Worm (Caenorhabditis elegans) whole organism, late embryonic: ENCODE measurements around the gene T11G6.5.

Experiments
- C08G9.2 ChIP-seq: sonication (generic microtip); optimal IDR thresholded peaks from 2 replicates; lab custom pipeline; 2016; ENCODE audit warnings: mild to moderate bottlenecking, missing genetic modification characterization, moderate library complexity, missing compliant biosample characterization
- T23F11.4 ChIP-seq: fragments of 200-800 bp; sonication (Bioruptor generic); optimal IDR thresholded peaks from 2 replicates; lab custom pipeline; 2018; ENCODE audit warnings: mild to moderate bottlenecking, missing genetic modification characterization, missing compliant biosample characterization
- Y22D7AL.16 ChIP-seq: sonication (generic microtip); optimal IDR thresholded peaks from 2 replicates; lab custom pipeline; 2016; ENCODE audit warnings: missing genetic modification characterization, missing compliant biosample characterization
- ahr-1 ChIP-seq: sonication (generic microtip); optimal IDR thresholded peaks from 2 replicates; lab custom pipeline; 2016; ENCODE audit warnings: missing genetic modification characterization, missing compliant biosample characterization
- ama-1 ChIP-seq: fragments of 150-350 bp; optimal IDR thresholded peaks from 2 replicates; lab custom pipeline; 2014
- ceh-18 ChIP-seq: sonication (generic microtip); optimal IDR thresholded peaks from 2 replicates; lab custom pipeline; 2016; ENCODE audit warnings: missing genetic modification characterization, missing compliant biosample characterization
- ceh-19 ChIP-seq: fragments of 200-800 bp; sonication (Bioruptor generic); optimal IDR thresholded peaks from 2 replicates; lab custom pipeline; 2018; ENCODE audit warnings: mild to moderate bottlenecking, missing genetic modification characterization, missing compliant biosample characterization
- ceh-2 ChIP-seq: sonication (generic microtip); optimal IDR thresholded peaks from 2 replicates; lab custom pipeline; 2016; ENCODE audit warnings: missing genotype, missing genetic modification characterization, missing compliant biosample characterization
- ceh-22 ChIP-seq: sonication (generic microtip); optimal IDR thresholded peaks from 2 replicates; lab custom pipeline; 2017; ENCODE audit warnings: missing biosample characterization, missing genetic modification characterization
- ceh-30 ChIP-seq: fragments of 150-350 bp; optimal IDR thresholded peaks from 2 replicates; lab custom pipeline; 2014; ENCODE audit warnings: missing biosample characterization, missing genetic modification characterization
- ceh-45 ChIP-seq: fragments of 200-800 bp; sonication (Bioruptor generic); IDR thresholded peaks from 2 replicates; pipeline ENCODE4 v1.3.6; 2022; ENCODE audit warnings: missing genetic modification reagents, missing genetic modification characterization, missing compliant biosample characterization
- ceh-9 ChIP-seq: sonication (generic microtip); optimal IDR thresholded peaks from 2 replicates; lab custom pipeline; 2016; ENCODE audit warnings: mild to moderate bottlenecking, missing genetic modification characterization, inconsistent platforms, missing compliant biosample characterization
- dmd-4 ChIP-seq: sonication (generic microtip); optimal IDR thresholded peaks from 2 replicates; lab custom pipeline; 2016; ENCODE audit warnings: borderline replicate concordance, missing genetic modification characterization, missing compliant biosample characterization
- elt-2 ChIP-seq: sonication (generic microtip); optimal IDR thresholded peaks from 2 replicates; lab custom pipeline; 2016; ENCODE audit warnings: missing genetic modification reagents, missing genetic modification characterization, missing compliant biosample characterization
- ets-4 ChIP-seq: sonication (generic microtip); optimal IDR thresholded peaks from 2 replicates; lab custom pipeline; 2016; ENCODE audit warnings: missing genetic modification characterization, missing compliant biosample characterization
- eyg-1 ChIP-seq: sonication (generic microtip); optimal IDR thresholded peaks from 2 replicates; lab custom pipeline; 2016; ENCODE audit warnings: missing genotype, missing genetic modification characterization, missing compliant biosample characterization
- gmeb-2 ChIP-seq: sonication (generic microtip); optimal IDR thresholded peaks from 2 replicates; lab custom pipeline; 2016; ENCODE audit warnings: missing genetic modification characterization, inconsistent platforms, missing compliant biosample characterization
- hlh-15 ChIP-seq: sonication (generic microtip); optimal IDR thresholded peaks from 2 replicates; lab custom pipeline; 2016; ENCODE audit warnings: missing genetic modification characterization, missing compliant biosample characterization
- hlh-6 ChIP-seq: sonication (generic microtip); optimal IDR thresholded peaks from 2 replicates; lab custom pipeline; 2016; ENCODE audit warnings: missing genotype, missing genetic modification characterization, missing compliant biosample characterization
- hlh-8 ChIP-seq: sonication (generic microtip); optimal IDR thresholded peaks from 2 replicates; lab custom pipeline; 2016; ENCODE audit warnings: missing genotype, missing genetic modification characterization, missing compliant biosample characterization
- nfya-1 ChIP-seq: sonication (generic microtip); optimal IDR thresholded peaks from 2 replicates; lab custom pipeline; 2017; ENCODE audit warnings: missing genetic modification characterization, mild to moderate bottlenecking, missing compliant biosample characterization, antibody characterized with exemption, moderate library complexity
- nhr-11 ChIP-seq: fragments of 150-350 bp; optimal IDR thresholded peaks from 2 replicates; lab custom pipeline; 2014; ENCODE audit warnings: missing biosample characterization, missing genetic modification characterization
- nhr-232 ChIP-seq: sonication (generic microtip); optimal IDR thresholded peaks from 2 replicates; lab custom pipeline; 2016; ENCODE audit warnings: missing genetic modification characterization, missing compliant biosample characterization
- pag-3 ChIP-seq: sonication (generic microtip); optimal IDR thresholded peaks from 2 replicates; lab custom pipeline; 2016; ENCODE audit warnings: missing compliant biosample characterization, missing genetic modification characterization, borderline replicate concordance
- pat-9 ChIP-seq: fragments of 200-800 bp; sonication (Bioruptor generic); optimal IDR thresholded peaks from 2 replicates; lab custom pipeline; 2018; ENCODE audit warnings: mild to moderate bottlenecking, missing genetic modification characterization, moderate library complexity, missing compliant biosample characterization
- pha-4 ChIP-seq: fragments of 150-350 bp; optimal IDR thresholded peaks from 2 replicates; lab custom pipeline; 2018; ENCODE audit warnings: missing biosample characterization, missing genetic modification reagents, missing genetic modification characterization
- pros-1 ChIP-seq: fragments of 150-350 bp; optimal IDR thresholded peaks from 2 replicates; lab custom pipeline; 2014; ENCODE audit warnings: missing biosample characterization, missing genetic modification reagents, missing genetic modification characterization
- ref-2 ChIP-seq: sonication (generic microtip); optimal IDR thresholded peaks from 2 replicates; lab custom pipeline; 2016; ENCODE audit warnings: missing genetic modification characterization, missing compliant biosample characterization
- rnt-1 ChIP-seq: sonication (generic microtip); optimal IDR thresholded peaks from 2 replicates; lab custom pipeline; 2016; ENCODE audit warnings: missing genetic modification characterization, missing compliant biosample characterization
- sdc-2 ChIP-seq: sonication (generic microtip); optimal IDR thresholded peaks from 2 replicates; lab custom pipeline; 2016; ENCODE audit warnings: missing genotype, missing genetic modification characterization, missing compliant biosample characterization
- syd-9 ChIP-seq: sonication (generic microtip); optimal IDR thresholded peaks from 2 replicates; lab custom pipeline; 2016; ENCODE audit warnings: mild to moderate bottlenecking, missing genetic modification characterization, moderate library complexity, missing compliant biosample characterization
- tbx-7 ChIP-seq: sonication (generic microtip); optimal IDR thresholded peaks from 2 replicates; lab custom pipeline; 2016; ENCODE audit warnings: missing genotype, missing genetic modification characterization, missing compliant biosample characterization
- ttx-3 ChIP-seq: sonication (generic microtip); optimal IDR thresholded peaks from 2 replicates; lab custom pipeline; 2016; ENCODE audit warnings: missing genetic modification reagents, missing genetic modification characterization, missing compliant biosample characterization
- unc-3 ChIP-seq, 2 experiments: fragments of 200-800 bp in 1 of 2; sonication (Bioruptor generic) in 1 of 2; sonication (generic microtip) in 1 of 2; conservative IDR thresholded peaks in 1 of 2; optimal IDR thresholded peaks in 1 of 2; 2 replicates each; pipeline versions ENCODE4 v1.3.6 to Lab custom; 2016 to 2022; ENCODE audit warnings: missing compliant biosample characterization in 2 of 2, missing genetic modification characterization in 2 of 2, missing genetic modification reagents in 1 of 2
- unc-42 ChIP-seq: sonication (generic microtip); optimal IDR thresholded peaks from 2 replicates; lab custom pipeline; 2016; ENCODE audit warnings: missing genotype, missing genetic modification characterization, missing compliant biosample characterization
- zip-5 ChIP-seq: sonication (generic microtip); optimal IDR thresholded peaks from 2 replicates; lab custom pipeline; 2016; ENCODE audit warnings: missing genetic modification characterization, missing compliant biosample characterization

T11G6.5 gene

ce11 chrIV:10858300-10859016, 15.9 kb upstream of the T11G6.5 start, which contains the start of the genes T11G6.2 and hars-1:
TSS of gene T11G6.2 (minus strand) at chrIV:10858496.
TSS of gene hars-1 (plus strand) at chrIV:10858957.
- TF ChIP-seq ceh-19 (GFP tag; lab: Kevin White, UChicago) (no peak), ttx-3 (no peak), unc-42 (tag; lab: Kevin White, UChicago) (peak; percentile 6)

ce11 chrIV:10855946-10856345, 13.4 kb upstream of the T11G6.5 start:
- TF ChIP-seq ceh-19 (GFP tag; lab: Kevin White, UChicago): no peak
- TF ChIP-seq nfya-1 (tag; lab: Kevin White, UChicago): peak; percentile 30
- no peak for TF ChIP-seq gmeb-2 (tag; lab: Kevin White, UChicago)
- no peak for TF ChIP-seq T23F11.4 (GFP tag; lab: Kevin White, UChicago)

- no peak for TF ChIP-seq ceh-45 (GFP tag; lab: Robert Waterston, UW)
- TF ChIP-seq dmd-4 (tag; lab: Kevin White, UChicago): no peak
- no peak for TF ChIP-seq ceh-9 (tag; lab: Kevin White, UChicago)
- TF ChIP-seq pros-1 (tag; lab: Kevin White, UChicago): no peak
- TF ChIP-seq eyg-1 (tag; lab: Kevin White, UChicago): no peak
- TF ChIP-seq ama-1 (lab: Kevin White, UChicago): no peak
- TF ChIP-seq nhr-11 (tag; lab: Kevin White, UChicago): no peak
These were observed 12.5 kb upstream of the T11G6.5 start, which contains the start of gene T11G6.3 for ce11 chrIV:10855049-10855448. TSS of gene T11G6.3 (minus strand) at chrIV:10855237.

ce11 chrIV:10854042-10854441, 11.5 kb upstream of the T11G6.5 start:
- TF ChIP-seq Y22D7AL.16 (tag; lab: Kevin White, UChicago) (no peak), ceh-22 (tag; lab: Kevin White, UChicago) (no peak), unc-42 (tag; lab: Kevin White, UChicago) (no peak), ref-2 (tag; lab: Kevin White, UChicago) (no peak), hlh-15 (tag; lab: Kevin White, UChicago) (no peak), unc-3 (GFP tag; conservative IDR thresholded peaks at IDR 0.05; lab: Robert Waterston, UW) (no peak), unc-3 (tag; optimal IDR thresholded peaks at IDR 0.05; lab: Kevin White, UChicago) (no peak), tbx-7 (tag; lab: Kevin White, UChicago) (no peak)
- TF ChIP-seq, all 69 proteins: peak for 0

- TF ChIP-seq ahr-1 (no peak), ceh-9 (tag; lab: Kevin White, UChicago) (no peak), pros-1 (tag; lab: Kevin White, UChicago) (no peak), hlh-8 (no peak), ceh-18 (tag; lab: Kevin White, UChicago) (no peak), pat-9 (tag; lab: Kevin White, UChicago) (no peak), ets-4 (tag; lab: Kevin White, UChicago) (no peak), ceh-2 (tag; lab: Kevin White, UChicago) (no peak), elt-2 (tag; lab: Kevin White, UChicago) (no peak), hlh-6 (tag; lab: Kevin White, UChicago) (no peak), pag-3 (tag; lab: Kevin White, UChicago) (no peak), pha-4 (tag; lab: Kevin White, UChicago) (no peak)
These were observed 9.8 kb upstream of the T11G6.5 start for ce11 chrIV:10852403-10852802.

- TF ChIP-seq C08G9.2 (tag; lab: Kevin White, UChicago) (no peak), rnt-1 (tag; lab: Kevin White, UChicago) (no peak), zip-5 (tag; lab: Kevin White, UChicago) (no peak), eyg-1 (tag; lab: Kevin White, UChicago) (no peak), nfya-1 (tag; lab: Kevin White, UChicago) (no peak), Y22D7AL.16 (tag; lab: Kevin White, UChicago) (no peak), pag-3 (tag; lab: Kevin White, UChicago) (no peak), elt-2 (tag; lab: Kevin White, UChicago) (no peak), sdc-2 (tag; lab: Kevin White, UChicago) (no peak), ttx-3 (no peak), ceh-9 (tag; lab: Kevin White, UChicago) (no peak), syd-9 (tag; lab: Kevin White, UChicago) (no peak), nhr-232 (tag; lab: Kevin White, UChicago) (no peak), ceh-30 (no peak)
These were observed 9.3 kb upstream of the T11G6.5 start, which contains the start of gene T11G6.4 for ce11 chrIV:10851833-10852232. TSS of gene T11G6.4 (minus strand) at chrIV:10851933.
